Worm (Caenorhabditis elegans) whole organism, L4/young adult: ENCODE measurements around the gene arrd-17.

Experiments used
- dao-5 ChIP-seq: sonication (generic microtip); optimal IDR thresholded peaks from 2 replicates; lab custom pipeline; 2016; ENCODE audit warnings: missing genotype, missing genetic modification characterization, moderate library complexity, missing compliant biosample characterization
- him-1 ChIP-seq: sonication (generic microtip); optimal IDR thresholded peaks from 2 replicates; lab custom pipeline; 2016; ENCODE audit warnings: missing genotype, missing genetic modification reagents, missing genetic modification characterization, missing compliant biosample characterization

- TF ChIP-seq dao-5 (tag; lab: Kevin White, UChicago) (no peak), him-1 (tag; lab: Kevin White, UChicago) (no peak)
These were observed 6.4 kb downstream of the arrd-17 start, which contains the start of gene taf-9 for ce11 chrIII:13624226-13624625.
